Worm (Caenorhabditis elegans) whole organism, L1 larva: Measurements from ENCODE around the gene srab-12.

Source experiments
- F16B12.6 ChIP-seq: fragments of 150-350 bp; optimal IDR thresholded peaks from 2 replicates; lab custom pipeline; 2014; ENCODE audit warnings: missing biosample characterization, missing genetic modification characterization
- blmp-1 ChIP-seq: fragments of 150-350 bp; optimal IDR thresholded peaks from 2 replicates; lab custom pipeline; 2014; ENCODE audit warnings: missing biosample characterization, missing genetic modification characterization
- ceh-63 ChIP-seq: fragments of 200-800 bp; sonication (Bioruptor generic); optimal IDR thresholded peaks from 2 replicates; lab custom pipeline; 2018; ENCODE audit warnings: mild to moderate bottlenecking, missing genetic modification characterization, missing compliant biosample characterization
- ceh-88 ChIP-seq: fragments of 200-800 bp; sonication (Bioruptor generic); IDR thresholded peaks from 2 replicates; pipeline ENCODE4 v1.3.6; 2022; ENCODE audit warnings: missing genetic modification characterization, missing compliant biosample characterization
- ceh-90 ChIP-seq: sonication (generic microtip); optimal IDR thresholded peaks from 2 replicates; lab custom pipeline; 2016; ENCODE audit warnings: missing genetic modification characterization, missing compliant biosample characterization
- ces-1 ChIP-seq: fragments of 150-350 bp; optimal IDR thresholded peaks from 2 replicates; lab custom pipeline; 2014; ENCODE audit warnings: missing biosample characterization, missing genetic modification reagents, missing genetic modification characterization
- dpl-1 ChIP-seq, 3 experiments: fragments of 150-350 bp in 2 of 3; sonication (generic microtip) in 1 of 3; optimal IDR thresholded peaks; 2 replicates each; lab custom pipeline; 2014 to 2017; ENCODE audit warnings: missing biosample characterization in 3 of 3, missing genetic modification characterization in 3 of 3, missing genetic modification reagents in 3 of 3
- dsc-1 ChIP-seq: sonication (generic microtip); optimal IDR thresholded peaks from 2 replicates; lab custom pipeline; 2016; ENCODE audit warnings: mild to moderate bottlenecking, missing genetic modification characterization, missing compliant biosample characterization
- efl-1 ChIP-seq, 4 experiments: fragments of 150-350 bp; optimal IDR thresholded peaks in 3 of 4; peaks in 1 of 4; 1 replicate in 1 of 4; 2 replicates in 3 of 4; lab custom pipeline; 2014; ENCODE audit warnings: missing biosample characterization in 2 of 4, missing genetic modification characterization in 2 of 4, missing genetic modification reagents in 2 of 4
- efl-3 ChIP-seq: fragments of 200-800 bp; sonication (Bioruptor generic); optimal IDR thresholded peaks from 2 replicates; lab custom pipeline; 2018; ENCODE audit warnings: mild to moderate bottlenecking, missing genetic modification characterization, missing compliant biosample characterization
- egl-13 ChIP-seq: sonication (generic microtip); optimal IDR thresholded peaks from 2 replicates; lab custom pipeline; 2016; ENCODE audit warnings: missing genotype, missing genetic modification reagents, missing genetic modification characterization, missing compliant biosample characterization
- elt-2 ChIP-seq: sonication (generic microtip); optimal IDR thresholded peaks from 2 replicates; lab custom pipeline; 2016; ENCODE audit warnings: missing genetic modification characterization, mild to moderate bottlenecking, inconsistent platforms, missing compliant biosample characterization, missing genetic modification reagents
- elt-3 ChIP-seq, 6 experiments: fragments of 150-350 bp in 1 of 6; sonication (generic microtip); optimal IDR thresholded peaks; 2 replicates each; lab custom pipeline; 2017 to 2018; ENCODE audit warnings: missing biosample characterization in 6 of 6, missing genetic modification characterization in 6 of 6, inconsistent platforms in 1 of 6
- fkh-4 ChIP-seq: sonication (generic microtip); optimal IDR thresholded peaks from 2 replicates; lab custom pipeline; 2016; ENCODE audit warnings: missing compliant biosample characterization, missing genetic modification characterization, borderline replicate concordance
- fkh-8 ChIP-seq: sonication (generic microtip); optimal IDR thresholded peaks from 2 replicates; lab custom pipeline; 2016; ENCODE audit warnings: mild to moderate bottlenecking, missing genetic modification characterization, missing compliant biosample characterization
- fos-1 ChIP-seq: fragments of 150-350 bp; optimal IDR thresholded peaks from 2 replicates; lab custom pipeline; 2014; ENCODE audit warnings: missing biosample characterization, missing genetic modification characterization
- grh-1 ChIP-seq: fragments of 200-800 bp; sonication (Bioruptor generic); IDR thresholded peaks from 2 replicates; pipeline ENCODE4 v1.3.6; 2022; ENCODE audit warnings: missing genetic modification reagents, missing genetic modification characterization, missing compliant biosample characterization
- hpl-2 ChIP-seq: fragments of 150-350 bp; optimal IDR thresholded peaks from 2 replicates; lab custom pipeline; 2014; ENCODE audit warnings: missing biosample characterization, missing genetic modification reagents, missing genetic modification characterization
- isw-1 ChIP-seq: fragments of 200-800 bp; sonication (Bioruptor generic); IDR thresholded peaks from 2 replicates; pipeline ENCODE4 v1.3.6; 2022; ENCODE audit warnings: missing genetic modification characterization, missing compliant biosample characterization
- lin-14 ChIP-seq: fragments of 200-800 bp; sonication (Bioruptor generic); optimal IDR thresholded peaks from 2 replicates; lab custom pipeline; 2018; ENCODE audit warnings: mild to moderate bottlenecking, missing genetic modification characterization, moderate library complexity, missing compliant biosample characterization
- lin-35 ChIP-seq, 2 experiments: fragments of 150-350 bp; optimal IDR thresholded peaks; 2 replicates each; lab custom pipeline; 2014; ENCODE audit warnings: missing biosample characterization in 2 of 2, missing genetic modification characterization in 2 of 2, missing genetic modification reagents in 2 of 2
- lir-3 ChIP-seq: sonication (generic microtip); optimal IDR thresholded peaks from 2 replicates; lab custom pipeline; 2016; ENCODE audit warnings: mild to moderate bottlenecking, missing genetic modification characterization, moderate library complexity, missing compliant biosample characterization; ENCODE audit not compliant: poor library complexity
- lsy-2 ChIP-seq, 2 experiments: fragments of 150-350 bp; optimal IDR thresholded peaks; 2 replicates each; lab custom pipeline; 2014; ENCODE audit warnings: missing biosample characterization in 2 of 2, missing genetic modification characterization in 2 of 2
- mab-9 ChIP-seq: fragments of 200-800 bp; sonication (Bioruptor generic); IDR thresholded peaks from 2 replicates; pipeline ENCODE4 v1.3.6; 2022; ENCODE audit warnings: missing genetic modification reagents, missing genetic modification characterization, missing compliant biosample characterization
- mdl-1 ChIP-seq, 2 experiments: fragments of 150-350 bp; optimal IDR thresholded peaks; 2 replicates each; lab custom pipeline; 2014 to 2017; ENCODE audit warnings: missing biosample characterization in 2 of 2, missing genetic modification characterization in 2 of 2, inconsistent platforms in 1 of 2
- mef-2 ChIP-seq: fragments of 150-350 bp; optimal IDR thresholded peaks from 2 replicates; lab custom pipeline; 2014; ENCODE audit warnings: missing biosample characterization, missing genetic modification characterization
- nhr-11 ChIP-seq: fragments of 150-350 bp; optimal IDR thresholded peaks from 2 replicates; lab custom pipeline; 2014; ENCODE audit warnings: missing biosample characterization, missing genetic modification characterization
- nhr-20 ChIP-seq: sonication (generic microtip); optimal IDR thresholded peaks from 2 replicates; lab custom pipeline; 2016; ENCODE audit warnings: mild to moderate bottlenecking, missing genetic modification characterization, missing compliant biosample characterization
- nhr-47 ChIP-seq: sonication (generic microtip); optimal IDR thresholded peaks from 2 replicates; lab custom pipeline; 2016; ENCODE audit warnings: mild to moderate bottlenecking, missing genetic modification characterization, moderate library complexity, missing compliant biosample characterization
- nhr-71 ChIP-seq: sonication (generic microtip); optimal IDR thresholded peaks from 2 replicates; lab custom pipeline; 2016; ENCODE audit warnings: mild to moderate bottlenecking, missing genetic modification characterization, moderate library complexity, missing compliant biosample characterization
- nhr-84 ChIP-seq: sonication (generic microtip); optimal IDR thresholded peaks from 2 replicates; lab custom pipeline; 2017; ENCODE audit warnings: missing biosample characterization, missing genetic modification characterization
- nhr-85 ChIP-seq: sonication (generic microtip); peaks from one replicate; lab custom pipeline; 2016; ENCODE audit warnings: missing genetic modification characterization, inconsistent platforms, missing compliant biosample characterization
- pax-3 ChIP-seq: fragments of 200-800 bp; sonication (Bioruptor generic); optimal IDR thresholded peaks from 2 replicates; lab custom pipeline; 2018; ENCODE audit warnings: mild to moderate bottlenecking, missing genetic modification characterization, moderate library complexity, missing compliant biosample characterization
- snu-23 ChIP-seq: sonication (generic microtip); optimal IDR thresholded peaks from 2 replicates; lab custom pipeline; 2016; ENCODE audit warnings: missing genetic modification characterization, missing compliant biosample characterization
- sup-37 ChIP-seq: fragments of 200-800 bp; sonication (Bioruptor generic); optimal IDR thresholded peaks from 2 replicates; lab custom pipeline; 2018; ENCODE audit warnings: mild to moderate bottlenecking, missing genetic modification characterization, missing compliant biosample characterization
- swsn-7 ChIP-seq: sonication (generic microtip); optimal IDR thresholded peaks from 2 replicates; lab custom pipeline; 2016; ENCODE audit warnings: missing genetic modification characterization, missing compliant biosample characterization
- unc-130 ChIP-seq: fragments of 150-350 bp; optimal IDR thresholded peaks from 2 replicates; lab custom pipeline; 2017; ENCODE audit warnings: missing biosample characterization, missing genetic modification characterization, inconsistent platforms
- vab-15 ChIP-seq: sonication (generic microtip); optimal IDR thresholded peaks from 2 replicates; lab custom pipeline; 2017; ENCODE audit warnings: missing genotype, mild to moderate bottlenecking, missing genetic modification characterization, missing compliant biosample characterization
- xbp-1 ChIP-seq: sonication (generic microtip); optimal IDR thresholded peaks from 2 replicates; lab custom pipeline; 2016; ENCODE audit warnings: missing genetic modification characterization, missing compliant biosample characterization
- zag-1 ChIP-seq: fragments of 150-350 bp; optimal IDR thresholded peaks from 2 replicates; lab custom pipeline; 2014; ENCODE audit warnings: missing biosample characterization, missing genetic modification characterization
- ztf-11 ChIP-seq, 2 experiments: sonication (generic microtip); optimal IDR thresholded peaks; 2 replicates each; lab custom pipeline; 2016 to 2017; ENCODE audit warnings: missing genetic modification characterization in 2 of 2, missing biosample characterization in 1 of 2, missing compliant biosample characterization in 1 of 2
- ztf-4 ChIP-seq: fragments of 150-350 bp; optimal IDR thresholded peaks from 2 replicates; lab custom pipeline; 2014; ENCODE audit warnings: missing biosample characterization, missing genetic modification characterization

Gene srab-12

DNA sequence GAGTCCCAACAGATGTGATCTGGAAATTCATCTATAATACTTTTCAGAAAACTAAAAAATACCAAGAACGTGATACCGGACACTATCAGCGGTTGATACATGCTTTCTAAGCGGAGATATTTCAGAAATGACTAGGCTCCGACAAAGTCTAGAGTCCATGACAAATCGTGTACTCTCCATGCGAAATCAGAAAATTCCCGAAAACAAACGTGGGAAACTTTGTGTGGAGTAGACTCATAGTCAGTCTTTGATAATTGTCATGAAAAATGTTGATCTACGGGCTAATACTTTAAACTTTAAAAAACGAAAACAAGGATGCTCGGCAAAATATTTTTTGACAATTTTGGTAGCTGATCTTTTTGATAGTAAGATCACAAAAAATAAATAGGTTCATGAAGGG lies 15.3 kb upstream of the srab-12 start, which contains the start of gene srx-18:
TSS of gene srx-18 (minus strand) at position 101 of the 400 bp plus-strand sequence.
- TF ChIP-seq vab-15 (tag; lab: Kevin White, UChicago), result no peak
- TF ChIP-seq grh-1 (GFP tag; lab: Robert Waterston, UW), result no peak
- no peak for TF ChIP-seq isw-1 (GFP tag; lab: Robert Waterston, UW)
- no peak for TF ChIP-seq nhr-20
- TF ChIP-seq ceh-90 (tag; lab: Kevin White, UChicago), result no peak
- no peak for TF ChIP-seq elt-3 (tag; optimal IDR thresholded peaks at IDR 0.05; lab: Kevin White, UChicago)
- no peak for TF ChIP-seq egl-13
- TF ChIP-seq hpl-2 (GFP tag; lab: Kevin White, UChicago), result no peak
- no peak for TF ChIP-seq mab-9 (GFP tag; lab: Robert Waterston, UW)
- TF ChIP-seq lsy-2 (tag; optimal IDR thresholded peaks at IDR 0.05; lab: Kevin White, UChicago), result no peak
- TF ChIP-seq mef-2 (tag; lab: Kevin White, UChicago), result no peak
- no peak for TF ChIP-seq fos-1 (tag; lab: Kevin White, UChicago)
- TF ChIP-seq efl-3 (GFP tag; lab: Kevin White, UChicago), result no peak
- TF ChIP-seq F16B12.6 (tag; lab: Kevin White, UChicago), result no peak
- no peak for TF ChIP-seq unc-130
- no peak for TF ChIP-seq zag-1
- no peak for TF ChIP-seq efl-1 (optimal IDR thresholded peaks at IDR 0.05; lab: Kevin White, UChicago)
- TF ChIP-seq efl-1 (GFP tag; optimal IDR thresholded peaks at IDR 0.05 in 1 of 2; lab: Kevin White, UChicago), result no peak
- TF ChIP-seq mdl-1 (tag; optimal IDR thresholded peaks at IDR 0.05; lab: Kevin White, UChicago), result no peak

ce11 chrV:17795655-17796054 lies 12.2 kb upstream of the srab-12 start, which contains the start of gene srh-288:
TSS of gene srh-288 (minus strand) at chrV:17795755.
- TF ChIP-seq snu-23 (GFP tag; lab: Kevin White, UChicago) (no peak), blmp-1 (tag; lab: Kevin White, UChicago) (no peak), dsc-1 (no peak), pax-3 (no peak), mab-9 (GFP tag; lab: Robert Waterston, UW) (no peak), fkh-8 (no peak), nhr-20 (no peak)

DNA sequence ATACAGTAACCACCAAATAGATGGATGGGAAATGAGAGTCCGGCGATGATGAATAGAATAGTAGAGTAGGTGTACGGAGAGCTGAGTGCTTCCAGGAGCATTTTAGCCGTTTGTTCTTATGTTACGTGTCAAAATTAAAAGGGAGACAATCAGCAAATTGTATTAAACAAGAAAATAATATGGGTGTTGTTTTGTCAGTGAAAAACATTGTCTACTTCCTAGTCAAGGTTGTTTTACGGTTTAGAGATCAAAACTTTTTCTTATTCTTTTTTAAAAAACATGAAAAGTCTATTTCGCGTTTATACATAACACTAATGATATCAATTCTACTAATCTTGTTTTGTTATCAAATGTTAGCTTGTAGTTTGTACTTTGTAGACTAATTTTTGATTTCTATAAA lies 10.5 kb upstream of the srab-12 start, which contains the start of gene srh-289:
TSS of gene srh-289 (minus strand) at position 101 of the 400 bp plus-strand sequence.
- TF ChIP-seq lir-3, result no peak
- no peak for TF ChIP-seq lin-14
- TF ChIP-seq unc-130, result no peak

- no peak for TF ChIP-seq ceh-88 (GFP tag; lab: Robert Waterston, UW)
- no peak for TF ChIP-seq nhr-20
- no peak for TF ChIP-seq hpl-2 (GFP tag; lab: Kevin White, UChicago)
- no peak for TF ChIP-seq mdl-1 (tag; optimal IDR thresholded peaks at IDR 0.05; lab: Kevin White, UChicago)
- TF ChIP-seq ztf-11 (tag; optimal IDR thresholded peaks at IDR 0.05; lab: Kevin White, UChicago), result no peak
- TF ChIP-seq nhr-71 (tag; lab: Kevin White, UChicago), result no peak
- TF ChIP-seq vab-15 (tag; lab: Kevin White, UChicago), result no peak
- no peak for TF ChIP-seq ceh-63 (GFP tag; lab: Kevin White, UChicago)
- no peak for TF ChIP-seq dpl-1 (GFP tag; optimal IDR thresholded peaks at IDR 0.05; lab: Kevin White, UChicago)
- TF ChIP-seq blmp-1 (tag; lab: Kevin White, UChicago), result no peak
- no peak for TF ChIP-seq fkh-4 (tag; lab: Kevin White, UChicago)
- no peak for TF ChIP-seq zag-1
- TF ChIP-seq nhr-84, result no peak
Measured at ce11 chrV:17790191-17790590, 6.7 kb upstream of the srab-12 start, which contains the start of gene srh-290. TSS of gene srh-290 (plus strand) at chrV:17790491.

DNA sequence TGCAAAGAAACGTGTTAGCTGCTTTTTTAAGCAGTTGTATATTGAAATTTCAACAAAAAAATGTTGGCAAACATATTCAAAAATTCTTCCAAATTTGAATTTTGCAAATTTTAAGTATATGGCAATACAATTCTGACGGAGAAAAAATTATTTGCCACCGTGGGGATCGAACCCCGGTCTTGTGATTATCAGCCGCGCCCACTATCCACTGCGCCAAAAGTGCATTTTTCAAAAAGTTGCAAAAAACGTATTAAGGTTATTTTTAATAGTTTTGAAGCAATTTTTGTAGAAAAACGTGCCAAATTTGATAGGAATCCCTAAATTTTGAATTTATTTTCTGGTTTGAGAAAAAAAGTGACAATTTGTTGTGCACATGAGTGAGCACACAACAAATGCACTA lies 921 bp upstream of the srab-12 start:
- TF ChIP-seq fkh-8, result no peak
- no peak for TF ChIP-seq fkh-4 (tag; lab: Kevin White, UChicago)
- TF ChIP-seq swsn-7 (tag; lab: Kevin White, UChicago), result no peak
- no peak for TF ChIP-seq efl-3 (GFP tag; lab: Kevin White, UChicago)
- TF ChIP-seq ztf-4 (tag; lab: Kevin White, UChicago), result no peak
- TF ChIP-seq elt-2 (tag; lab: Kevin White, UChicago), result no peak
- TF ChIP-seq blmp-1 (tag; lab: Kevin White, UChicago), result no peak
- no peak for TF ChIP-seq nhr-85 (tag; lab: Kevin White, UChicago)
- no peak for TF ChIP-seq nhr-11 (tag; lab: Kevin White, UChicago)
- no peak for TF ChIP-seq hpl-2 (GFP tag; lab: Kevin White, UChicago)
- no peak for TF ChIP-seq ces-1 (GFP tag; lab: Kevin White, UChicago)
- TF ChIP-seq xbp-1 (tag; lab: Kevin White, UChicago), result no peak
- TF ChIP-seq nhr-47 (tag; lab: Kevin White, UChicago), result no peak
- TF ChIP-seq grh-1 (GFP tag; lab: Robert Waterston, UW), result no peak
- no peak for TF ChIP-seq sup-37 (GFP tag; lab: Kevin White, UChicago)
- TF ChIP-seq lin-35 (GFP tag; optimal IDR thresholded peaks at IDR 0.05; lab: Kevin White, UChicago), result no peak
- TF ChIP-seq, all 84 proteins: peak for 0
